Worm (Caenorhabditis elegans) whole organism, mixed stage, embryonic: ENCODE measurements around the gene sre-2.

Source experiments
- elt-1 ChIP-seq: sonication (generic microtip); optimal IDR thresholded peaks from 2 replicates; lab custom pipeline; 2017; ENCODE audit warnings: missing genetic modification characterization, mild to moderate bottlenecking, missing compliant biosample characterization, antibody characterized with exemption, moderate library complexity, borderline replicate concordance; ENCODE audit not compliant: insufficient read depth
- flh-1 ChIP-seq: fragments of 200-800 bp; sonication (Bioruptor generic); optimal IDR thresholded peaks from 2 replicates; lab custom pipeline; 2018; ENCODE audit warnings: mild to moderate bottlenecking, missing genetic modification characterization, moderate library complexity, missing compliant biosample characterization
- nhr-237 ChIP-seq: fragments of 150-350 bp; optimal IDR thresholded peaks from 2 replicates; lab custom pipeline; 2014; ENCODE audit warnings: missing biosample characterization, missing genetic modification characterization
- nhr-76 ChIP-seq: sonication (generic microtip); optimal IDR thresholded peaks from 2 replicates; lab custom pipeline; 2017; ENCODE audit warnings: missing biosample characterization, missing genetic modification characterization
- pha-4 ChIP-seq: fragments of 150-350 bp; optimal IDR thresholded peaks from 2 replicates; lab custom pipeline; 2018; ENCODE audit warnings: missing biosample characterization, missing genetic modification reagents, missing genetic modification characterization
- unc-39 ChIP-seq: fragments of 150-350 bp; optimal IDR thresholded peaks from 2 replicates; lab custom pipeline; 2014; ENCODE audit warnings: missing biosample characterization, missing genetic modification characterization

- TF ChIP-seq nhr-76 (tag; lab: Kevin White, UChicago) (no peak), pha-4 (no peak), nhr-237 (tag; lab: Kevin White, UChicago) (no peak), elt-1 (no peak), unc-39 (tag; lab: Kevin White, UChicago) (no peak), flh-1 (GFP tag; lab: Kevin White, UChicago) (no peak)
Observed at ce11 chrII:8135953-8136352, 34.0 kb upstream of the sre-2 start.
